Worm (Caenorhabditis elegans): Measurements from ENCODE around the gene zhit-2.

Gene zhit-2

ce11 chrIII:4204072-4204471, 40.1 kb downstream of the zhit-2 start, which contains the start of the genes pelo-1 and R74.7:
Gene pelo-1, minus strand, starts transcription at chrIII:4204222.
Gene R74.7, plus strand, starts transcription at chrIII:4204429.
- no peak for TF ChIP-seq nhr-21 (tag; optimal IDR thresholded peaks at IDR 0.05)
- TF ChIP-seq crh-2 (tag; optimal IDR thresholded peaks at IDR 0.05): peak; percentile 9
- TF ChIP-seq ztf-4 (tag; optimal IDR thresholded peaks at IDR 0.05): no peak
- TF ChIP-seq Y55F3AM.14 (GFP tag; optimal IDR thresholded peaks at IDR 0.05): no peak
- TF ChIP-seq gmeb-1 (tag; optimal IDR thresholded peaks at IDR 0.05): peak; percentile 6
- peak; percentile 55 for TF ChIP-seq R02D3.7 (tag; optimal IDR thresholded peaks at IDR 0.05)
- TF ChIP-seq mdl-1 (tag; optimal IDR thresholded peaks at IDR 0.05): no peak
- peak; percentile 86 for TF ChIP-seq unc-55 (GFP tag; optimal IDR thresholded peaks at IDR 0.05)
- no peak for TF ChIP-seq lin-11 (tag; optimal IDR thresholded peaks at IDR 0.05)
- peak in 1 of 2 experiments; percentile 61 for TF ChIP-seq lsy-2 (tag; optimal IDR thresholded peaks at IDR 0.05)
- no peak for TF ChIP-seq lin-13 (GFP tag; optimal IDR thresholded peaks at IDR 0.05)
- no peak for TF ChIP-seq alr-1 (tag; optimal IDR thresholded peaks at IDR 0.05)
- peak; percentile 12 for TF ChIP-seq fos-1 (tag; optimal IDR thresholded peaks at IDR 0.05)
- peak; percentile 5 for TF ChIP-seq nhr-25 (tag; optimal IDR thresholded peaks at IDR 0.05)
- peak; percentile 61 for TF ChIP-seq C34F6.9 (tag; optimal IDR thresholded peaks at IDR 0.05)
- no peak for TF ChIP-seq peb-1 (tag; optimal IDR thresholded peaks at IDR 0.05)

- TF ChIP-seq ztf-11 (tag; optimal IDR thresholded peaks at IDR 0.05) (no peak), nhr-6 (tag; optimal IDR thresholded peaks at IDR 0.05) (no peak), nhr-10 (tag; optimal IDR thresholded peaks at IDR 0.05) (no peak), unc-39 (tag; optimal IDR thresholded peaks at IDR 0.05) (no peak), gmeb-1 (tag; optimal IDR thresholded peaks at IDR 0.05) (no peak), nhr-25 (tag; optimal IDR thresholded peaks at IDR 0.05) (no peak), skn-1 (tag; optimal IDR thresholded peaks at IDR 0.05) (no peak), ceh-82 (tag; optimal IDR thresholded peaks at IDR 0.05) (no peak), nhr-21 (tag; optimal IDR thresholded peaks at IDR 0.05) (no peak), zag-1 (tag; optimal IDR thresholded peaks at IDR 0.05) (no peak), lin-39 (tag; optimal IDR thresholded peaks at IDR 0.05) (no peak), mdl-1 (tag; optimal IDR thresholded peaks at IDR 0.05) (no peak), nhr-11 (tag; optimal IDR thresholded peaks at IDR 0.05) (no peak), alr-1 (tag; optimal IDR thresholded peaks at IDR 0.05) (no peak), nhr-77 (tag; optimal IDR thresholded peaks at IDR 0.05) (no peak)
Observed at ce11 chrIII:4196988-4197384, 47.2 kb downstream of the zhit-2 start, which contains the start of gene asd-1. Gene asd-1, plus strand, starts transcription at chrIII:4197285.

- TF ChIP-seq crh-2 (tag; optimal IDR thresholded peaks at IDR 0.05) (peak; percentile 77), fos-1 (tag; optimal IDR thresholded peaks at IDR 0.05) (peak; percentile 25), mbf-1 (tag; optimal IDR thresholded peaks at IDR 0.05) (no peak), mab-5 (tag; optimal IDR thresholded peaks at IDR 0.05) (peak; percentile 44), alr-1 (tag; optimal IDR thresholded peaks at IDR 0.05) (no peak), elt-1 (tag; optimal IDR thresholded peaks at IDR 0.05) (no peak), aly-2 (tag; optimal IDR thresholded peaks at IDR 0.05) (no peak), nhr-129 (tag; optimal IDR thresholded peaks at IDR 0.05) (peak; percentile 58), zag-1 (tag; optimal IDR thresholded peaks at IDR 0.05) (no peak), C34F6.9 (tag; optimal IDR thresholded peaks at IDR 0.05) (peak; percentile 89), nhr-6 (tag; optimal IDR thresholded peaks at IDR 0.05) (no peak), nhr-237 (tag; optimal IDR thresholded peaks at IDR 0.05) (no peak), ama-1 (optimal IDR thresholded peaks at IDR 0.05) (peak; percentile 46), elt-3 (tag; optimal IDR thresholded peaks at IDR 0.05) (no peak), lin-11 (tag; optimal IDR thresholded peaks at IDR 0.05) (peak; percentile 47), nhr-21 (tag; optimal IDR thresholded peaks at IDR 0.05) (peak; percentile 22), ztf-1 (GFP tag; conservative IDR thresholded peaks at IDR 0.05) (no peak), R02D3.7 (tag; optimal IDR thresholded peaks at IDR 0.05) (no peak), lin-39 (tag; optimal IDR thresholded peaks at IDR 0.05) (no peak), Y55F3AM.14 (GFP tag; optimal IDR thresholded peaks at IDR 0.05) (no peak), skn-1 (tag; optimal IDR thresholded peaks at IDR 0.05) (no peak), ceh-82 (tag; optimal IDR thresholded peaks at IDR 0.05) (no peak), unc-62 (GFP tag; optimal IDR thresholded peaks at IDR 0.05) (no peak), ZK546.5 (tag; optimal IDR thresholded peaks at IDR 0.05) (no peak), gmeb-1 (tag; optimal IDR thresholded peaks at IDR 0.05) (no peak), sem-4 (tag; optimal IDR thresholded peaks at IDR 0.05) (no peak), nhr-25 (tag; optimal IDR thresholded peaks at IDR 0.05) (no peak), sma-9 (GFP tag; optimal IDR thresholded peaks at IDR 0.05) (peak; percentile 60), sma-9 (tag; optimal IDR thresholded peaks at IDR 0.05) (no peak), nhr-23 (tag; optimal IDR thresholded peaks at IDR 0.05) (no peak), blmp-1 (tag; optimal IDR thresholded peaks at IDR 0.05; ENCODE audit: insufficient read depth) (no peak), unc-55 (GFP tag; optimal IDR thresholded peaks at IDR 0.05) (peak; percentile 88), F13H6.1 (tag; optimal IDR thresholded peaks at IDR 0.05) (peak; percentile 22), dmd-4 (tag; optimal IDR thresholded peaks at IDR 0.05) (no peak), nhr-11 (tag; optimal IDR thresholded peaks at IDR 0.05) (no peak), snpc-4 (tag; optimal IDR thresholded peaks at IDR 0.05) (no peak), unc-39 (tag; optimal IDR thresholded peaks at IDR 0.05) (no peak), lsy-2 (tag; optimal IDR thresholded peaks at IDR 0.05) (peak; percentile 28 to 80), mdl-1 (tag; optimal IDR thresholded peaks at IDR 0.05) (peak; percentile 89 to 91), nhr-12 (tag; optimal IDR thresholded peaks at IDR 0.05) (no peak), peb-1 (tag; optimal IDR thresholded peaks at IDR 0.05) (no peak)
Observed at ce11 chrIII:4196301-4196987, 47.7 kb downstream of the zhit-2 start.

Data from whole organism, L2 larva.